Fruit fly (Drosophila melanogaster) whole organism, embryonic: ENCODE data around the gene CG2767.

ENCODE experiments used
- Antp ChIP-seq: fragments of 200-800 bp; sonication (Bioruptor generic); optimal IDR thresholded peaks from 3 replicates; lab custom pipeline; 2016; ENCODE audit warnings: missing biosample characterization, missing genetic modification characterization
- CG10959 ChIP-seq: fragments of 200-800 bp; sonication (Bioruptor generic); IDR thresholded peaks from 2 replicates; pipeline ENCODE4 v1.3.6; 2022; ENCODE audit warnings: missing biosample characterization, missing genetic modification characterization
- CG11456 ChIP-seq: fragments of 200-800 bp; sonication (Bioruptor generic); IDR thresholded peaks from 3 replicates; pipeline ENCODE4 v1.3.6; 2022; ENCODE audit warnings: missing biosample characterization, missing genetic modification characterization
- CG17568 ChIP-seq: fragments of 200-800 bp; sonication (Bioruptor generic); optimal IDR thresholded peaks from 2 replicates; lab custom pipeline; 2018; ENCODE audit warnings: missing biosample characterization, mild to moderate bottlenecking, missing genetic modification characterization, moderate library complexity
- CG18599 ChIP-seq: fragments of 200-800 bp; sonication (Bioruptor generic); optimal IDR thresholded peaks from 3 replicates; lab custom pipeline; 2017; ENCODE audit warnings: missing biosample characterization, missing genetic modification characterization, mild to moderate bottlenecking, moderate library complexity, missing genetic modification reagents
- CG2116 ChIP-seq: fragments of 200-800 bp; sonication (Bioruptor generic); optimal IDR thresholded peaks from 3 replicates; lab custom pipeline; 2018; ENCODE audit warnings: missing biosample characterization, mild to moderate bottlenecking, missing genetic modification characterization
- CG31224 ChIP-seq: fragments of 200-800 bp; sonication (Bioruptor generic); IDR thresholded peaks from 2 replicates; pipeline ENCODE4 v1.3.6; 2022; ENCODE audit warnings: missing biosample characterization, missing genetic modification characterization
- CG4360 ChIP-seq: fragments of 200-800 bp; sonication (Bioruptor generic); IDR thresholded peaks from 2 replicates; pipeline ENCODE4 v1.3.6; 2022; ENCODE audit warnings: missing biosample characterization, missing genetic modification characterization
- CG4424 ChIP-seq: fragments of 200-800 bp; sonication (Bioruptor generic); optimal IDR thresholded peaks from 3 replicates; lab custom pipeline; 2016; ENCODE audit warnings: missing biosample characterization, missing genetic modification characterization
- CG4730 ChIP-seq: fragments of 200-800 bp; sonication (Bioruptor generic); IDR thresholded peaks from 2 replicates; pipeline ENCODE4 v1.3.6; 2022; ENCODE audit warnings: missing biosample characterization, missing genetic modification characterization
- CG5180 ChIP-seq: fragments of 200-800 bp; sonication (Bioruptor generic); optimal IDR thresholded peaks from 3 replicates; lab custom pipeline; 2017; ENCODE audit warnings: missing biosample characterization, missing genetic modification characterization, mild to moderate bottlenecking, moderate library complexity, missing genetic modification reagents
- CG6654 ChIP-seq: fragments of 200-800 bp; sonication (Bioruptor generic); optimal IDR thresholded peaks from 2 replicates; lab custom pipeline; 2017; ENCODE audit warnings: missing biosample characterization, mild to moderate bottlenecking, missing genetic modification characterization
- CG8478 ChIP-seq: fragments of >200 bp; optimal IDR thresholded peaks from 2 replicates; lab custom pipeline; 2018
- CG8765 ChIP-seq: fragments of 200-800 bp; sonication (Bioruptor generic); IDR thresholded peaks from 2 replicates; pipeline ENCODE4 v1.3.6; 2022; ENCODE audit warnings: missing biosample characterization, missing genetic modification characterization
- CG9932 ChIP-seq: fragments of 200-800 bp; sonication (Bioruptor generic); IDR thresholded peaks from 2 replicates; pipeline ENCODE4 v1.3.6; 2022; ENCODE audit warnings: missing biosample characterization, missing genetic modification characterization
- D ChIP-seq, 2 experiments: fragments of 200-800 bp in 1 of 2; fragments of >200 bp in 1 of 2; sonication (Bioruptor generic) in 1 of 2; optimal IDR thresholded peaks; 2 replicates in 1 of 2; 3 replicates in 1 of 2; lab custom pipeline; 2017; ENCODE audit warnings: mild to moderate bottlenecking in 1 of 2, missing biosample characterization in 1 of 2, missing genetic modification characterization in 1 of 2, missing genetic modification reagents in 1 of 2
- Dbx ChIP-seq: fragments of 200-800 bp; sonication (Bioruptor generic); IDR thresholded peaks from 3 replicates; pipeline ENCODE4 v1.3.6; 2022; ENCODE audit warnings: missing biosample characterization, missing genetic modification characterization
- Drgx ChIP-seq: fragments of 200-800 bp; sonication (Bioruptor generic); IDR thresholded peaks from 2 replicates; pipeline ENCODE4 v1.3.6; 2022; ENCODE audit warnings: missing biosample characterization, missing genetic modification characterization
- HLH4C ChIP-seq: fragments of 200-800 bp; sonication (Bioruptor generic); IDR thresholded peaks from 3 replicates; pipeline ENCODE4 v1.3.6; 2022; ENCODE audit warnings: missing biosample characterization, missing genetic modification characterization; ENCODE audit not compliant: partially characterized antibody
- Hand ChIP-seq: fragments of 200-800 bp; sonication (Bioruptor generic); optimal IDR thresholded peaks from 2 replicates; lab custom pipeline; 2017; ENCODE audit warnings: mild to moderate bottlenecking, missing biosample characterization, missing genetic modification reagents, missing genetic modification characterization
- Hey ChIP-seq: fragments of 200-800 bp; sonication (Bioruptor generic); optimal IDR thresholded peaks from 3 replicates; lab custom pipeline; 2018; ENCODE audit warnings: missing biosample characterization, mild to moderate bottlenecking, missing genetic modification characterization
- Nf-YA ChIP-seq: fragments of 200-800 bp; sonication (Bioruptor generic); IDR thresholded peaks from 2 replicates; pipeline ENCODE4 v1.3.6; 2022; ENCODE audit warnings: missing biosample characterization, missing genetic modification characterization
- Nf-YB ChIP-seq: fragments of 200-800 bp; sonication (Bioruptor generic); optimal IDR thresholded peaks from 3 replicates; lab custom pipeline; 2019; ENCODE audit warnings: missing biosample characterization, mild to moderate bottlenecking, missing genetic modification characterization, moderate library complexity
- Nf-YC ChIP-seq: fragments of 200-800 bp; optimal IDR thresholded peaks from 3 replicates; lab custom pipeline; 2019; ENCODE audit warnings: missing biosample characterization, mild to moderate bottlenecking, missing genetic modification characterization, moderate library complexity
- NfI ChIP-seq: fragments of 200-800 bp; sonication (Bioruptor generic); optimal IDR thresholded peaks from 3 replicates; lab custom pipeline; 2018; ENCODE audit warnings: missing biosample characterization, mild to moderate bottlenecking, missing genetic modification characterization, moderate library complexity
- Opbp ChIP-seq: fragments of 200-800 bp; sonication (Bioruptor generic); IDR thresholded peaks from 3 replicates; pipeline ENCODE4 v1.3.6; 2022; ENCODE audit warnings: missing biosample characterization, missing genetic modification characterization; ENCODE audit not compliant: partially characterized antibody
- Scr ChIP-seq: fragments of 200-800 bp; sonication (Bioruptor generic); IDR thresholded peaks from 2 replicates; pipeline ENCODE4 v1.3.6; 2022; ENCODE audit warnings: missing biosample characterization, missing genetic modification characterization; ENCODE audit not compliant: partially characterized antibody
- Usf ChIP-seq: fragments of 200-800 bp; sonication (Bioruptor generic); optimal IDR thresholded peaks from 2 replicates; lab custom pipeline; 2017; ENCODE audit warnings: missing genotype, missing biosample characterization, missing genetic modification characterization
- Vsx1 ChIP-seq: fragments of 200-800 bp; sonication (Bioruptor generic); optimal IDR thresholded peaks from 2 replicates; lab custom pipeline; 2017; ENCODE audit warnings: missing biosample characterization, mild to moderate bottlenecking, missing genetic modification characterization, missing genetic modification reagents
- Xbp1 ChIP-seq: fragments of 200-800 bp; sonication (Bioruptor generic); optimal IDR thresholded peaks from 3 replicates; lab custom pipeline; 2016; ENCODE audit warnings: missing biosample characterization, mild to moderate bottlenecking, missing genetic modification characterization
- abd-A ChIP-seq: fragments of 200-800 bp; sonication (Bioruptor generic); optimal IDR thresholded peaks from 3 replicates; lab custom pipeline; 2019; ENCODE audit warnings: missing biosample characterization, mild to moderate bottlenecking, missing genetic modification characterization, moderate library complexity
- aop ChIP-seq: fragments of 200-800 bp; sonication (Bioruptor generic); IDR thresholded peaks from 2 replicates; pipeline ENCODE4 v1.3.6; 2022; ENCODE audit warnings: missing biosample characterization, missing genetic modification characterization
- ash1 ChIP-seq: fragments of 200-800 bp; sonication (Bioruptor generic); optimal IDR thresholded peaks from 2 replicates; lab custom pipeline; 2018; ENCODE audit warnings: missing biosample characterization, mild to moderate bottlenecking, missing genetic modification characterization
- cg ChIP-seq: fragments of 200-800 bp; sonication (Bioruptor generic); optimal IDR thresholded peaks from 3 replicates; lab custom pipeline; 2019; ENCODE audit warnings: missing biosample characterization, mild to moderate bottlenecking, missing genetic modification characterization, moderate library complexity
- chinmo ChIP-seq: fragments of 200-800 bp; sonication (Bioruptor generic); IDR thresholded peaks from 4 replicates; pipeline ENCODE4 v1.3.6; 2022; ENCODE audit warnings: missing biosample characterization, missing genetic modification characterization; ENCODE audit not compliant: partially characterized antibody
- corto ChIP-seq: fragments of 200-800 bp; sonication (Bioruptor generic); optimal IDR thresholded peaks from 2 replicates; lab custom pipeline; 2016; ENCODE audit warnings: missing biosample characterization, mild to moderate bottlenecking, missing genetic modification characterization, moderate library complexity
- dimm ChIP-seq: fragments of 200-800 bp; sonication (Bioruptor generic); IDR thresholded peaks from 2 replicates; pipeline ENCODE4 v1.3.6; 2022; ENCODE audit warnings: missing biosample characterization, missing genetic modification characterization
- lab ChIP-seq: fragments of 200-800 bp; sonication (Bioruptor generic); optimal IDR thresholded peaks from 3 replicates; lab custom pipeline; 2017; ENCODE audit warnings: missing biosample characterization, missing genetic modification characterization, mild to moderate bottlenecking, moderate library complexity, missing genetic modification reagents
- lbe ChIP-seq: fragments of 200-800 bp; sonication (Bioruptor generic); optimal IDR thresholded peaks from 2 replicates; lab custom pipeline; 2016; ENCODE audit warnings: missing biosample characterization, mild to moderate bottlenecking, missing genetic modification characterization
- mam ChIP-seq: fragments of 200-800 bp; sonication (Bioruptor generic); optimal IDR thresholded peaks from 3 replicates; lab custom pipeline; 2016; ENCODE audit warnings: missing biosample characterization, missing genetic modification characterization
- sr ChIP-seq: fragments of 200-800 bp; sonication (Bioruptor generic); IDR thresholded peaks from 3 replicates; pipeline ENCODE4 v1.3.6; 2022; ENCODE audit warnings: missing biosample characterization, missing genetic modification characterization
- ssp ChIP-seq: fragments of 200-800 bp; sonication (Bioruptor generic); IDR thresholded peaks from 2 replicates; pipeline ENCODE4 v1.3.6; 2022; ENCODE audit warnings: missing biosample characterization, missing genetic modification characterization
- tx ChIP-seq: fragments of 200-800 bp; sonication (Bioruptor generic); optimal IDR thresholded peaks from 2 replicates; lab custom pipeline; 2016; ENCODE audit warnings: missing biosample characterization, missing genetic modification characterization
- vnd ChIP-seq: fragments of 200-800 bp; sonication (Bioruptor generic); IDR thresholded peaks from 3 replicates; pipeline ENCODE4 v1.3.6; 2022; ENCODE audit warnings: missing biosample characterization, missing genetic modification characterization; ENCODE audit not compliant: partially characterized antibody

CG2767 gene

DNA sequence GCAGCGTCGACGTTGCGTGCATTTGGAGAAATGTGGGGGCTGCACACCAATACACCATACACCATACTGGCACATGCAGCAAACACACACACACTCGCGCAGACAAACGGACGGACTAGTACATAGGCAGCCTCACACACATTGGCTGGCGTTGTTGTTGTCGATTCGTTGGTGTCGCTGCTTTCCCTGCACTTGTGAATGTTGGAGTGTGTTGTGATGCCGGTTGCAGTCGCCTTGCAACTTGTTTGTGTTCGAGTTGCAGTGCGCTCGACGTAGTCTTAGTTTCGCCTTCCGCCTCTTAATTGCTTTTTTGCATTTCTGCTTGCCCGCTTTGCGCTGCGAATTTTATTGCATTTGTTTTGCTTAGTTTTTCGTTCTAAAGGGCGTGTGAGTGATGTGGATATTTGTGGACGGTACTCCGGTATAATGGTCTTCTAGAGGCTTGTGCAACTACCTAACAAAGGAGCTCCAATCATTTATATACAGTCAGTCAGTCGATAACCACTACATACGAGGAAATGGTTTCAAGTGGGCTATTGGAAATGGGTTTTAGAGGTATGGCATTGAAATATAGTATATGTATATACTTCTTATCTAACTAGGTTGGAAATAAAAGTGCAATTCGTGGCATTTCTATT is 44.3 kb downstream of the CG2767 start:
- TF ChIP-seq Hey (no peak), HLH4C (GFP tag; lab: Robert Waterston, UW) (no peak), CG8765 (no peak), Nf-YC (tag; lab: Kevin White, UChicago) (peak; percentile 91), Dbx (GFP tag; lab: Robert Waterston, UW) (no peak), corto (peak; percentile 36), mam (GFP tag; lab: Kevin White, UChicago) (no peak), vnd (GFP tag; lab: Robert Waterston, UW) (no peak), Nf-YB (GFP tag; lab: Kevin White, UChicago) (peak; percentile 97), lab (no peak), CG6654 (GFP tag; lab: Kevin White, UChicago) (no peak), lbe (GFP tag; lab: Kevin White, UChicago) (peak; percentile 31), CG17568 (GFP tag; lab: Kevin White, UChicago) (no peak), CG8478 (lab: Kevin White, UChicago) (peak; percentile 83), CG10959 (GFP tag; lab: Robert Waterston, UW) (no peak), cg (GFP tag; lab: Kevin White, UChicago) (peak; percentile 94), Antp (GFP tag; lab: Kevin White, UChicago) (no peak), Drgx (peak; percentile 15; the same call in 1 of the 2 replicates), CG4424 (GFP tag; lab: Kevin White, UChicago) (no peak), NfI (no peak), CG11456 (GFP tag; lab: Robert Waterston, UW) (no peak), CG4360 (GFP tag; lab: Robert Waterston, UW) (peak; percentile 93), Usf (GFP tag; lab: Kevin White, UChicago) (no peak), Hand (GFP tag; lab: Kevin White, UChicago) (no peak), chinmo (GFP tag; lab: Robert Waterston, UW) (no peak), CG2116 (no peak), aop (GFP tag; lab: Robert Waterston, UW) (0 out of 2 replicates have a peak, but pooled peaks have one; percentile 23), CG5180 (GFP tag; lab: Kevin White, UChicago) (peak; percentile 98), Opbp (0 out of 3 replicates have a peak, but pooled peaks have one; percentile 35), CG4730 (GFP tag; lab: Robert Waterston, UW) (no peak), dimm (no peak), CG31224 (no peak), D (optimal IDR thresholded peaks at IDR 0.05; lab: Kevin White, UChicago) (peak; percentile 68), D (GFP tag; optimal IDR thresholded peaks at IDR 0.05; lab: Kevin White, UChicago) (no peak), sr (GFP tag; lab: Robert Waterston, UW) (peak; percentile 50; the same call in 1 of the 3 replicates), ssp (no peak), abd-A (no peak), Vsx1 (no peak), tx (GFP tag; lab: Kevin White, UChicago) (no peak), Xbp1 (GFP tag; lab: Kevin White, UChicago) (no peak), ash1 (GFP tag; lab: Kevin White, UChicago) (no peak), CG18599 (GFP tag; lab: Kevin White, UChicago) (no peak), Nf-YA (GFP tag; lab: Robert Waterston, UW) (peak; percentile 66; the same call in 1 of the 2 replicates), Scr (GFP tag; lab: Robert Waterston, UW) (no peak), CG9932 (no peak)
